Worm (Caenorhabditis elegans) whole organism, L4 larva: ENCODE results near the gene otpl-1.

Experiments
- aha-1 ChIP-seq: fragments of 150-350 bp; peaks from one replicate; lab custom pipeline; 2014; ENCODE audit warnings: missing biosample characterization, missing genetic modification characterization
- ceh-44 ChIP-seq: fragments of 200-800 bp; sonication (Bioruptor generic); IDR thresholded peaks from 2 replicates; pipeline ENCODE4 v1.3.6; 2022; ENCODE audit warnings: missing genetic modification reagents, missing genetic modification characterization, missing compliant biosample characterization
- dpl-1 ChIP-seq: fragments of 150-350 bp; optimal IDR thresholded peaks from 2 replicates; lab custom pipeline; 2014; ENCODE audit warnings: missing biosample characterization, missing genetic modification reagents, missing genetic modification characterization
- fos-1 ChIP-seq: fragments of 150-350 bp; optimal IDR thresholded peaks from 2 replicates; lab custom pipeline; 2014; ENCODE audit warnings: missing biosample characterization, missing genetic modification characterization
- jun-1 ChIP-seq: fragments of 150-350 bp; optimal IDR thresholded peaks from 2 replicates; lab custom pipeline; 2014; ENCODE audit warnings: missing biosample characterization, missing genetic modification reagents, missing genetic modification characterization
- lin-15B ChIP-seq: fragments of 150-350 bp; sonication (generic microtip); optimal IDR thresholded peaks from 3 replicates; lab custom pipeline; 2014; ENCODE audit warnings: missing biosample characterization, missing genetic modification characterization
- nhr-237 ChIP-seq: sonication (generic microtip); optimal IDR thresholded peaks from 2 replicates; lab custom pipeline; 2017; ENCODE audit warnings: missing biosample characterization, missing genetic modification characterization
- set-16 ChIP-seq: fragments of 200-800 bp; sonication (Bioruptor generic); IDR thresholded peaks from 2 replicates; pipeline ENCODE4 v1.3.6; 2022; ENCODE audit warnings: missing genetic modification reagents, missing genetic modification characterization, missing compliant biosample characterization
- snpc-4 ChIP-seq: fragments of 150-350 bp; optimal IDR thresholded peaks from 2 replicates; lab custom pipeline; 2014; ENCODE audit warnings: missing biosample characterization, missing genetic modification characterization
- tag-97 ChIP-seq: fragments of 200-800 bp; sonication (Bioruptor generic); IDR thresholded peaks from 2 replicates; pipeline ENCODE4 v1.3.6; 2022; ENCODE audit warnings: missing genetic modification characterization, missing compliant biosample characterization
- zag-1 ChIP-seq: fragments of 150-350 bp; optimal IDR thresholded peaks from 2 replicates; lab custom pipeline; 2014; ENCODE audit warnings: missing biosample characterization, missing genetic modification characterization
- zip-11 ChIP-seq: fragments of 200-800 bp; sonication (Bioruptor generic); IDR thresholded peaks from 2 replicates; pipeline ENCODE4 v1.3.6; 2022; ENCODE audit warnings: missing genetic modification characterization, missing compliant biosample characterization

ce11 chrIV:3606285-3606834 is 37.6 kb downstream of the otpl-1 start, which contains the start of the genes Y37E11B.10 and kgb-2:
- TF ChIP-seq set-16 (GFP tag; lab: Robert Waterston, UW) (no peak), lin-15B (no peak), jun-1 (tag; lab: Kevin White, UChicago) (no peak), nhr-237 (tag; lab: Kevin White, UChicago) (no peak), dpl-1 (GFP tag; lab: Kevin White, UChicago) (no peak), snpc-4 (tag; lab: Kevin White, UChicago) (no peak), fos-1 (no peak), tag-97 (GFP tag; lab: Robert Waterston, UW) (no peak), aha-1 (tag; lab: Kevin White, UChicago) (no peak), ceh-44 (GFP tag; lab: Robert Waterston, UW) (no peak), zip-11 (GFP tag; lab: Robert Waterston, UW) (no peak), zag-1 (no peak)
